Worm (Caenorhabditis elegans) whole organism, L3 larva: ENCODE measurements around the gene elo-7.

Source experiments
- aly-2 ChIP-seq: fragments of 150-350 bp; optimal IDR thresholded peaks from 2 replicates; lab custom pipeline; 2014; ENCODE audit warnings: missing biosample characterization, missing genetic modification characterization
- egl-5 ChIP-seq: fragments of 150-350 bp; optimal IDR thresholded peaks from 2 replicates; lab custom pipeline; 2017; ENCODE audit warnings: missing biosample characterization, missing genetic modification reagents, missing genetic modification characterization, inconsistent platforms
- nfya-1 ChIP-seq: sonication (generic microtip); optimal IDR thresholded peaks from 2 replicates; lab custom pipeline; 2017; ENCODE audit warnings: missing genetic modification characterization, mild to moderate bottlenecking, missing compliant biosample characterization, antibody characterized with exemption, moderate library complexity; ENCODE audit not compliant: insufficient read depth
- nhr-25 ChIP-seq: sonication (generic microtip); optimal IDR thresholded peaks from 2 replicates; lab custom pipeline; 2017; ENCODE audit warnings: missing biosample characterization, missing genetic modification characterization
- ztf-11 ChIP-seq: fragments of 150-350 bp; optimal IDR thresholded peaks from 2 replicates; lab custom pipeline; 2014; ENCODE audit warnings: missing biosample characterization, missing genetic modification characterization

- TF ChIP-seq nhr-25 (tag; lab: Kevin White, UChicago) (no peak), nfya-1 (no peak), aly-2 (no peak), ztf-11 (tag; lab: Kevin White, UChicago) (no peak), egl-5 (tag; lab: Kevin White, UChicago) (no peak)
Measured at ce11 chrIV:9580021-9580420, 50.3 kb downstream of the elo-7 start, which contains the start of gene npr-2.
